Worm (Caenorhabditis elegans) whole organism, young adult: ENCODE measurements around the gene R11E3.2.
"Not testable (repeated sequence)": the region's sequence is repeated elsewhere in the genome, so short reads cannot be mapped to it uniquely, and the experiment has no call there.

Experiments used
- C17E4.6 ChIP-seq: fragments of 200-800 bp; sonication (Bioruptor generic); IDR thresholded peaks from 2 replicates; pipeline ENCODE4 v1.3.6; 2022; ENCODE audit warnings: missing genetic modification reagents, missing genetic modification characterization, missing compliant biosample characterization
- D2030.7 ChIP-seq: fragments of 200-800 bp; sonication (Bioruptor generic); IDR thresholded peaks from 2 replicates; pipeline ENCODE4 v1.3.6; 2022; ENCODE audit warnings: missing genetic modification reagents, missing genetic modification characterization, missing compliant biosample characterization
- F10E7.11 ChIP-seq: sonication (generic microtip); optimal IDR thresholded peaks from 2 replicates; lab custom pipeline; 2017; ENCODE audit warnings: mild to moderate bottlenecking, missing genetic modification characterization, moderate library complexity, missing compliant biosample characterization
- F33H1.4 ChIP-seq: fragments of 200-800 bp; sonication (Bioruptor generic); IDR thresholded peaks from 2 replicates; pipeline ENCODE4 v1.3.6; 2022; ENCODE audit warnings: missing genetic modification reagents, missing genetic modification characterization, missing compliant biosample characterization
- F57A8.1 ChIP-seq: fragments of 200-800 bp; sonication (Bioruptor generic); optimal IDR thresholded peaks from 2 replicates; lab custom pipeline; 2018; ENCODE audit warnings: mild to moderate bottlenecking, missing genetic modification characterization, moderate library complexity, missing compliant biosample characterization
- F57C9.4 ChIP-seq: sonication (generic microtip); optimal IDR thresholded peaks from 2 replicates; lab custom pipeline; 2017; ENCODE audit warnings: mild to moderate bottlenecking, missing genetic modification characterization, missing compliant biosample characterization
- T26A5.8 ChIP-seq: sonication (generic microtip); optimal IDR thresholded peaks from 2 replicates; lab custom pipeline; 2016; ENCODE audit warnings: missing genetic modification characterization, missing compliant biosample characterization
- Y79H2A.3 ChIP-seq: fragments of 200-800 bp; sonication (Bioruptor generic); conservative IDR thresholded peaks from 2 replicates; pipeline ENCODE4 v1.3.6; 2022; ENCODE audit warnings: missing genetic modification reagents, missing genetic modification characterization, missing compliant biosample characterization
- akir-1 ChIP-seq: fragments of 200-800 bp; sonication (Bioruptor generic); optimal IDR thresholded peaks from 2 replicates; lab custom pipeline; 2018; ENCODE audit warnings: mild to moderate bottlenecking, missing genetic modification characterization, moderate library complexity, missing compliant biosample characterization
- ama-1 ChIP-seq, 3 experiments: fragments of 150-350 bp in 1 of 3; sonication (generic microtip) in 2 of 3; optimal IDR thresholded peaks; 2 replicates each; lab custom pipeline; 2014 to 2018; ENCODE audit warnings: missing biosample characterization in 2 of 3, missing genetic modification characterization in 2 of 3, missing genetic modification reagents in 2 of 3
- aptf-2 ChIP-seq: fragments of 200-800 bp; sonication (Bioruptor generic); conservative IDR thresholded peaks from 2 replicates; pipeline ENCODE4 v1.3.6; 2022; ENCODE audit warnings: missing genetic modification reagents, missing genetic modification characterization, missing compliant biosample characterization
- attf-3 ChIP-seq: fragments of 200-800 bp; sonication (Bioruptor generic); conservative IDR thresholded peaks from 2 replicates; pipeline ENCODE4 v1.3.6; 2022; ENCODE audit warnings: missing genetic modification reagents, missing genetic modification characterization, missing compliant biosample characterization
- attf-5 ChIP-seq: fragments of 200-800 bp; sonication (Bioruptor generic); optimal IDR thresholded peaks from 2 replicates; lab custom pipeline; 2018; ENCODE audit warnings: mild to moderate bottlenecking, missing genetic modification characterization, missing compliant biosample characterization
- cebp-1 ChIP-seq, 2 experiments: fragments of 200-800 bp in 1 of 2; sonication (Bioruptor generic) in 1 of 2; sonication (generic microtip) in 1 of 2; IDR thresholded peaks in 1 of 2; optimal IDR thresholded peaks in 1 of 2; 2 replicates each; pipeline versions ENCODE4 v1.3.6 to Lab custom; 2017 to 2022; ENCODE audit warnings: missing compliant biosample characterization in 2 of 2, missing genetic modification characterization in 2 of 2, mild to moderate bottlenecking in 1 of 2, missing genetic modification reagents in 1 of 2, moderate library complexity in 1 of 2
- ceh-79 ChIP-seq: sonication (generic microtip); optimal IDR thresholded peaks from 2 replicates; lab custom pipeline; 2017; ENCODE audit warnings: mild to moderate bottlenecking, missing genetic modification characterization, missing compliant biosample characterization
- ceh-91 ChIP-seq: fragments of 200-800 bp; sonication (Bioruptor generic); IDR thresholded peaks from 2 replicates; pipeline ENCODE4 v1.3.6; 2022; ENCODE audit warnings: missing genetic modification reagents, missing genetic modification characterization, missing compliant biosample characterization
- die-1 ChIP-seq: sonication (generic microtip); optimal IDR thresholded peaks from 2 replicates; lab custom pipeline; 2016; ENCODE audit warnings: missing genotype, mild to moderate bottlenecking, missing genetic modification characterization, missing compliant biosample characterization
- ekl-4 ChIP-seq: fragments of 200-800 bp; sonication (Bioruptor generic); IDR thresholded peaks from 2 replicates; pipeline ENCODE4 v1.3.6; 2022; ENCODE audit warnings: missing genetic modification reagents, missing genetic modification characterization, missing compliant biosample characterization
- hmg-1.2 ChIP-seq: fragments of 200-800 bp; sonication (Bioruptor generic); IDR thresholded peaks from 2 replicates; pipeline ENCODE4 v1.3.6; 2022; ENCODE audit warnings: missing genetic modification reagents, missing genetic modification characterization, missing compliant biosample characterization
- hmg-20 ChIP-seq: fragments of 200-800 bp; sonication (Bioruptor generic); IDR thresholded peaks from 2 replicates; pipeline ENCODE4 v1.3.6; 2022; ENCODE audit warnings: missing genetic modification reagents, missing genetic modification characterization, missing compliant biosample characterization
- hsf-1 ChIP-seq: fragments of 200-800 bp; sonication (Bioruptor generic); IDR thresholded peaks from 2 replicates; pipeline ENCODE4 v1.3.6; 2022; ENCODE audit warnings: missing genetic modification reagents, missing genetic modification characterization, missing compliant biosample characterization
- let-607 ChIP-seq, 2 experiments: fragments of 200-800 bp in 1 of 2; sonication (Bioruptor generic) in 1 of 2; sonication (generic microtip) in 1 of 2; optimal IDR thresholded peaks; 2 replicates each; lab custom pipeline; 2016 to 2018; ENCODE audit warnings: mild to moderate bottlenecking in 2 of 2, missing compliant biosample characterization in 2 of 2, missing genetic modification characterization in 2 of 2, moderate library complexity in 2 of 2, missing genotype in 1 of 2
- lin-40 ChIP-seq: sonication (generic microtip); optimal IDR thresholded peaks from 2 replicates; lab custom pipeline; 2016; ENCODE audit warnings: missing genetic modification characterization, mild to moderate bottlenecking, missing compliant biosample characterization, missing genotype, missing genetic modification reagents
- lir-1 ChIP-seq: fragments of 200-800 bp; sonication (Bioruptor generic); conservative IDR thresholded peaks from 2 replicates; pipeline ENCODE4 v1.3.6; 2022; ENCODE audit warnings: missing genetic modification reagents, missing genetic modification characterization, missing compliant biosample characterization
- lsl-1 ChIP-seq: fragments of 200-800 bp; sonication (Bioruptor generic); optimal IDR thresholded peaks from 2 replicates; lab custom pipeline; 2018; ENCODE audit warnings: mild to moderate bottlenecking, missing genetic modification characterization, moderate library complexity, missing compliant biosample characterization
- madf-6 ChIP-seq: fragments of 200-800 bp; sonication (Bioruptor generic); IDR thresholded peaks from 2 replicates; pipeline ENCODE4 v1.3.6; 2022; ENCODE audit warnings: missing genetic modification reagents, missing genetic modification characterization, missing compliant biosample characterization
- mcd-1 ChIP-seq: fragments of 200-800 bp; sonication (Bioruptor generic); IDR thresholded peaks from 2 replicates; pipeline ENCODE4 v1.3.6; 2022; ENCODE audit warnings: missing genetic modification reagents, missing genetic modification characterization, missing compliant biosample characterization
- mel-28 ChIP-seq: sonication (generic microtip); optimal IDR thresholded peaks from 2 replicates; lab custom pipeline; 2016; ENCODE audit warnings: borderline replicate concordance, mild to moderate bottlenecking, missing genetic modification characterization, missing compliant biosample characterization
- snpc-4 ChIP-seq, 5 experiments: fragments of 150-350 bp in 1 of 5; sonication (generic microtip) in 4 of 5; optimal IDR thresholded peaks; 2 replicates each; lab custom pipeline; 2014 to 2018; ENCODE audit warnings: missing genetic modification characterization in 5 of 5, missing biosample characterization in 3 of 5, antibody characterized with exemption in 2 of 5, mild to moderate bottlenecking in 2 of 5, missing compliant biosample characterization in 2 of 5, missing genotype in 2 of 5, moderate library complexity in 2 of 5, missing genetic modification reagents in 1 of 5
- somi-1 ChIP-seq: fragments of 200-800 bp; sonication (Bioruptor generic); optimal IDR thresholded peaks from 2 replicates; lab custom pipeline; 2018; ENCODE audit warnings: mild to moderate bottlenecking, missing genetic modification characterization, missing compliant biosample characterization
- sptf-2 ChIP-seq: fragments of 200-800 bp; sonication (Bioruptor generic); optimal IDR thresholded peaks from 2 replicates; lab custom pipeline; 2018; ENCODE audit warnings: mild to moderate bottlenecking, missing genetic modification characterization, missing compliant biosample characterization
- tbp1 ChIP-seq: fragments of 200-800 bp; sonication (Bioruptor generic); optimal IDR thresholded peaks from 2 replicates; lab custom pipeline; 2018; ENCODE audit warnings: mild to moderate bottlenecking, missing genetic modification characterization, missing compliant biosample characterization
- xnd-1 ChIP-seq: sonication (generic microtip); optimal IDR thresholded peaks from 2 replicates; lab custom pipeline; 2016; ENCODE audit warnings: missing genotype, missing genetic modification reagents, missing genetic modification characterization, missing compliant biosample characterization
- ztf-26 ChIP-seq: sonication (generic microtip); optimal IDR thresholded peaks from 2 replicates; lab custom pipeline; 2017; ENCODE audit warnings: missing genetic modification characterization, missing compliant biosample characterization

Gene R11E3.2

DNA sequence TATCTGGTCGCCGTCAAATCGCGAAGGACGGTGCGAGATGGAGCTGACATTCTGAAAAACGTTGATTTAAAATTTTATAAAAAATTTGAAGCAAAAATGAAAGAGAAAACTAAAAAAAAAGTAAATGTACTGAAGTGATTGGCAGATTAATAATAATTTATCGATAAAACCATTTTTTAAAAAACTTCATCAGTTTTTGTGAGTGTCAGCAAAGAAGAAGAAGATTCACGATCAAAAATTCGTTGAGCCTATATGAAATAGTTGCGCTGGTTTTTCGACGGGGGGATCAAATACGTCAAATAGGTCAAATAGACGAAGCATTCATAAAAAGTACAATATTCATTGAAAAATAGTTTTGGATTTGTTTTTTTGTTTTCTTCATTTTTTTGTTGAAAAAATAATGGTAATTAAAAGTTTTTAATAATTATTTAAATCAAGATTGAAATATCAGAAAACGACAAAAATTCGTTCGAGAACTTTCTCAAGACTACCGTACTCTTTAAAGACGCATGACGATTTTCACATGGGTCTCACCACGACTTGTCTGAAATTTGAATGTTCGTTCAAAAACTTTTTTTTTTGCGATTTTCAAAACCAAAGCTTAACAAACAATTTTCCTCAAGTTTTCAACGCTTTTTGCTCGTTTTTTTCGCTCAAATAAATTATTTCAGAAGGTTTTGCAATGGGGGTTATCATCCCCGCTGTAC is 11.4 kb upstream of the R11E3.2 start, which contains the start of the genes memi-1 and cyp-31A3 (continued):
- TF ChIP-seq mel-28 (tag; lab: Kevin White, UChicago), result no peak
- no peak for TF ChIP-seq attf-3 (GFP tag; lab: Robert Waterston, UW)
- no peak for TF ChIP-seq lir-1 (GFP tag; lab: Robert Waterston, UW)
- TF ChIP-seq F57C9.4, result no peak
- peak; percentile 82 for TF ChIP-seq D2030.7 (GFP tag; lab: Robert Waterston, UW)
- TF ChIP-seq Y79H2A.3, result no peak
- no peak for TF ChIP-seq ceh-79 (tag; lab: Kevin White, UChicago)
- TF ChIP-seq F57A8.1 (GFP tag; lab: Kevin White, UChicago), result no peak
- peak; percentile 97 for TF ChIP-seq F33H1.4 (GFP tag; lab: Robert Waterston, UW)
- no peak for TF ChIP-seq cebp-1 (GFP tag; IDR thresholded peaks at IDR 0.05; lab: Robert Waterston, UW)
- no peak for TF ChIP-seq cebp-1 (tag; optimal IDR thresholded peaks at IDR 0.05; lab: Kevin White, UChicago)
- TF ChIP-seq lin-40 (tag; lab: Kevin White, UChicago), result no peak
- no peak for TF ChIP-seq let-607 (tag; optimal IDR thresholded peaks at IDR 0.05; lab: Kevin White, UChicago)
- peak; percentile 99 for TF ChIP-seq hsf-1 (GFP tag; lab: Robert Waterston, UW)
- TF ChIP-seq T26A5.8 (tag; lab: Kevin White, UChicago), result no peak
- peak; percentile 37 for TF ChIP-seq tbp1
- no peak for TF ChIP-seq C17E4.6 (GFP tag; lab: Robert Waterston, UW)
- no peak for TF ChIP-seq hmg-20 (GFP tag; lab: Robert Waterston, UW)
- TF ChIP-seq ztf-26, result no peak
- TF ChIP-seq akir-1 (GFP tag; lab: Kevin White, UChicago), result no peak
- TF ChIP-seq F10E7.11, result no peak
- no peak for TF ChIP-seq attf-5 (GFP tag; lab: Kevin White, UChicago)
- TF ChIP-seq aptf-2 (GFP tag; lab: Robert Waterston, UW), result no peak
- TF ChIP-seq hmg-1.2 (GFP tag; lab: Robert Waterston, UW), result 0 out of 2 replicates have a peak, but pooled peaks have one; percentile 20
- peak; percentile 67; the same call in 1 of the 2 replicates for TF ChIP-seq mcd-1 (GFP tag; lab: Robert Waterston, UW)
- no peak for TF ChIP-seq ama-1 (optimal IDR thresholded peaks at IDR 0.05; lab: Kevin White, UChicago)
- TF ChIP-seq ama-1 (GFP tag; optimal IDR thresholded peaks at IDR 0.05; lab: Kevin White, UChicago), result no peak

DNA sequence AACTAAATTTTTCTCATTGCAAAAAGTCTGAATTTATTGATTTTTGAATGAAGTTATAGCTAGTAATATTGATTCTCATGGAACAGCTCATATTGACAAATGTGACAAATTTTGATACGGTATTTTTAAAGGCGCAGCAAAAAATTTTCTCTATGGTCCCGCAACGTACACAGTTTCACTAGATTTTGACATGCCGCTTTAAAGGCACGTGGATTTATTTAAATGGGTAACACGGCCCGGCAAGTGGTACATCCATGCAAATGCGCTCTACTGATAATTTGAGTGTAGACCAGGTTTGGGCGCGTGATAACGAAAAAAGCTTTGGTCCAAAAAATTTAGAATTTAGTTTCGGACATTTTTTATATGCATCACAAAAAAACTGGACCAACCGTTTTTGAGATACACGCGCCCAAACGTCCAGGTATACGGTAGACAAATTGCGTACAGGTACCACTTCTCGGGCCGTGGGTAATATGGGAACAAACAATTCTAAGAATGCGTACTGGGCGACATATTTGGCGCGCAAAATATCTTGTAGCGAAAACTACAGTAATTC is 8.8 kb upstream of the R11E3.2 start:
- peak; percentile 26; the same call in 1 of the 2 replicates for TF ChIP-seq hmg-1.2 (GFP tag; lab: Robert Waterston, UW)
- peak; percentile 70 for TF ChIP-seq mcd-1 (GFP tag; lab: Robert Waterston, UW)
- peak; percentile 52 for TF ChIP-seq lsl-1 (GFP tag; lab: Kevin White, UChicago)
- TF ChIP-seq xnd-1 (tag; lab: Kevin White, UChicago), result peak; percentile 17
- TF ChIP-seq F33H1.4 (GFP tag; lab: Robert Waterston, UW), result peak; percentile 49
- TF ChIP-seq madf-6 (GFP tag; lab: Robert Waterston, UW), result peak; percentile 75
- TF ChIP-seq snpc-4 (GFP tag; optimal IDR thresholded peaks at IDR 0.05; lab: Kevin White, UChicago), result not testable (repeated sequence)
- peak in 1 of 4 experiments; percentile 39 for TF ChIP-seq snpc-4 (tag; optimal IDR thresholded peaks at IDR 0.05; lab: Kevin White, UChicago)

DNA sequence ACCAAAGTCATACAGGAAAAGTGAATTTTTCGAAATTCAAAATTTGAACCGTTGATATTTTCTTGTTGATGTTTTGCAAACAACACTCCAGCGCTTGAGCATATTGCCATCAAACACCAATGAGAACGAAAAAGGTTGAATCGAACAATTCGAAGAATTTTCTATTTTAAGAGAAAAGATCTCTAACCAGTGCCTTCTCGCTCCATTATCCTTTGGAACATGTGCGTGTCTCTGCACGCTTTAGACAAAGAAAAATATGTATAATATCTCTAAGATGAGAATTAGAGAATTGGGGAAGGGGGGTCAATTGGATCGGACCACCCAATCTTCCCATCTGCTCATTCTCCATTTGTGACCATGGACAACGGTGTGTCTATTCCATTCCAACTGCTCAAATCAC is 8.0 kb upstream of the R11E3.2 start, which contains the start of gene Y17G9B.2:
Gene Y17G9B.2 (plus strand): TSS at position 301 of the 400 bp plus-strand sequence.
- no peak for TF ChIP-seq sptf-2 (GFP tag; lab: Kevin White, UChicago)
- TF ChIP-seq die-1, result no peak
- no peak for TF ChIP-seq somi-1 (GFP tag; lab: Kevin White, UChicago)
- no peak for TF ChIP-seq ceh-91 (GFP tag; lab: Robert Waterston, UW)
- TF ChIP-seq ekl-4 (GFP tag; lab: Robert Waterston, UW), result no peak
- TF ChIP-seq akir-1 (GFP tag; lab: Kevin White, UChicago), result no peak
